Fruit fly (Drosophila melanogaster): Measurements from ENCODE around the gene CG32801.
A peak's percentile ranks its signal among the peaks of the same experiment; 100 is the strongest.

CG32801 gene

dm6 chrX:1951391-1952066, 48.6 kb upstream of the CG32801 start (continued):
- peak; percentile 98 to 99 for TF ChIP-seq salr (GFP tag; optimal IDR thresholded peaks at IDR 0.05)
- peak; percentile 99 for TF ChIP-seq CG7368 (GFP tag; optimal IDR thresholded peaks at IDR 0.05)
- TF ChIP-seq spab (GFP tag; optimal IDR thresholded peaks at IDR 0.05) = peak; percentile 98
- TF ChIP-seq eg (GFP tag; IDR thresholded peaks at IDR 0.05) = peak; percentile 99
- TF ChIP-seq CG10669 (GFP tag; optimal IDR thresholded peaks at IDR 0.05) = peak; percentile 99
- TF ChIP-seq CG4318 (GFP tag; optimal IDR thresholded peaks at IDR 0.05) = peak; percentile 96
- TF ChIP-seq Sox14 (GFP tag; optimal IDR thresholded peaks at IDR 0.05) = peak; percentile 99
- peak; percentile 99 for TF ChIP-seq Smox (GFP tag; optimal IDR thresholded peaks at IDR 0.05)
- TF ChIP-seq achi (GFP tag; optimal IDR thresholded peaks at IDR 0.05) = peak; percentile 99
- peak; percentile 96 to 98 for TF ChIP-seq ss (GFP tag; optimal IDR thresholded peaks at IDR 0.05)
- peak; percentile 99 for TF ChIP-seq Sox102F (GFP tag; optimal IDR thresholded peaks at IDR 0.05)
- TF ChIP-seq pdm3 (GFP tag; optimal IDR thresholded peaks at IDR 0.05) = peak; percentile 99
- TF ChIP-seq Ets21C (GFP tag; optimal IDR thresholded peaks at IDR 0.05) = peak; percentile 98
- peak; percentile 97 for TF ChIP-seq CG6808 (GFP tag; optimal IDR thresholded peaks at IDR 0.05)
- peak; percentile 99 for TF ChIP-seq Met (GFP tag; optimal IDR thresholded peaks at IDR 0.05)
- TF ChIP-seq lz (GFP tag; optimal IDR thresholded peaks at IDR 0.05) = peak; percentile 99
- peak; percentile 99 for TF ChIP-seq OdsH (GFP tag; optimal IDR thresholded peaks at IDR 0.05)
- peak; percentile 98 for TF ChIP-seq vri (GFP tag; optimal IDR thresholded peaks at IDR 0.05)
- peak; percentile 98 for TF ChIP-seq CG15336 (GFP tag; IDR thresholded peaks at IDR 0.05)

DNA sequence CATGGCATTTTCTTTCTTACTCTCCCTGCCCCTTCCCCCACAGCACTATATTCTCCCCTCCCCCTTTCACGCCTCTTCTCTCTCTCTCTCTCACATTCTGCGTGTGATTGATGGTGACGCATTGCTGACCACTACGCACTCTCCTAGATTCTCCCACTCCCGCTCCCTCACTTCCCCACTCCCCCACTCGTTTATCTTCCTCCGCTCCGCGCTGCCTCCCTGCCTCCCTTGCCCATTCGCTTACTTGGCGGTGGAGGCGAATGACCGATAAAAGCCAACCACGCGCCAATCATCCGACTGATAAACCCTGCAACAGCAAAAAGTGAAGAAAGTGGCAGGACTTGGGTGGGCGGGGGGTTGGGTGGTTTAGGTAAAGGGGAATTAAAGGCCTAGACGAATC, 47.3 kb upstream of the CG32801 start:
- TF ChIP-seq Lpt (GFP tag; optimal IDR thresholded peaks at IDR 0.05) (peak; percentile 43), vri (GFP tag; optimal IDR thresholded peaks at IDR 0.05) (peak; percentile 29), svp (GFP tag) (peak; percentile 65), eg (GFP tag; IDR thresholded peaks at IDR 0.05) (no peak), CG16779 (tag; optimal IDR thresholded peaks at IDR 0.05) (no peak), ss (GFP tag; optimal IDR thresholded peaks at IDR 0.05) (peak in 1 of 2 experiments; percentile 33), CG11762 (GFP tag; optimal IDR thresholded peaks at IDR 0.05; ENCODE audit: insufficient read depth) (no peak), CG11902 (GFP tag; optimal IDR thresholded peaks at IDR 0.05) (no peak), CG3919 (GFP tag; optimal IDR thresholded peaks at IDR 0.05) (no peak), OdsH (GFP tag; optimal IDR thresholded peaks at IDR 0.05) (no peak), Eip93F (GFP tag; optimal IDR thresholded peaks at IDR 0.05) (no peak), Met (GFP tag; optimal IDR thresholded peaks at IDR 0.05) (peak; percentile 32), net (GFP tag; optimal IDR thresholded peaks at IDR 0.05) (no peak), spab (GFP tag; optimal IDR thresholded peaks at IDR 0.05) (no peak), CG10631 (GFP tag; optimal IDR thresholded peaks at IDR 0.05) (no peak), CG6854 (GFP tag; optimal IDR thresholded peaks at IDR 0.05) (no peak), Blimp-1 (GFP tag; optimal IDR thresholded peaks at IDR 0.05) (no peak), CG4318 (GFP tag; optimal IDR thresholded peaks at IDR 0.05) (no peak), dsx (GFP tag; optimal IDR thresholded peaks at IDR 0.05; ENCODE audit: poor library complexity, severe bottlenecking) (no peak), CG8632 (GFP tag; optimal IDR thresholded peaks at IDR 0.05) (no peak), CG7368 (GFP tag; optimal IDR thresholded peaks at IDR 0.05) (no peak), lz (GFP tag; optimal IDR thresholded peaks at IDR 0.05) (no peak), esn (GFP tag; optimal IDR thresholded peaks at IDR 0.05) (no peak)

DNA sequence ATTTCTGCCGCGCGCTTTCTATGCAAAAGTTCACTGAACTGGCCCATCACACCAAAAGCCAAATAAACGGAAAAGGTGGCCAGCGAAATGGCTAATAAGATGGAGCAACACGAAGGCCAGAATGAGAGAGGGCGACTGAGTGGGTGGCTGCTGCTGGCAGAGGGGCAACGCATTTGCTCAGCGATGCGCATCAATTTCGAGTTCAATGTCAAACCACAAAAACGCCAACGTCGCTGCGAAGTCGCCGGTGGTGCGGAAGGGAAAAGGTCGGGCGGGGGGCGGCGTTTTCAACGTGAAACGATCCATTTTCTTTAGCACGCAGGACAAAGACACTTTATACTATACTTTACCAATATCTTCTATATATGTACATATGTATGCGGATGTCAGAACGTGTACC, 46.6 kb upstream of the CG32801 start:
- TF ChIP-seq svp (GFP tag) = peak; percentile 75
- no peak for TF ChIP-seq CG6163 (GFP tag; IDR thresholded peaks at IDR 0.05)

DNA sequence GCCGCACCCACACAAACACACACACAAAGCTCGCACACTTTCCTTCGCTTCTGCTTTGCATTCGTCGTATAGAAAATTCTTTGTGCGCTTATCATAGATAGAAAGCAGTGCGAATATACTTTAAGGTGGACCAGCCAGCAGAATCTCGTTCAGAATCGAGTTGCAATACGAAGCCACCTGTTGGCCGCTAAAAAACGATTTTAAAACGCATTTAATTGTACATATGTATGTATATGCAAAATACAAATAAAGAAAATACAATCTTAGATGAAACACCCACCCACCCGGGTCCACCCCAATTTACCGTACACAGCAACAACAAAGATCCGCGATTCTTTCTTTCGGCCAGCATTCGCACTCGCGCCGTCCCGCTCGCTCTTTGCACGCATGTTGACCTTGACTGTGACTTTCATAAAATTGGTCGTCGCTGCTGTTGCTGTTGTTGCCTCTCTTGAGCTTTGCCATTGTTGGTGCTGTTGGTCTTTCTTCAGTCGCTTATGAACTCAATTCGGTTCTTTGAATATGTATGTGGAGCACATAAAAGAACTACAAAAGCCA, 45.6 kb upstream of the CG32801 start:
- TF ChIP-seq Ets21C (GFP tag; optimal IDR thresholded peaks at IDR 0.05) (peak; percentile 79), salr (GFP tag; optimal IDR thresholded peaks at IDR 0.05) (peak; percentile 69 to 89), OdsH (GFP tag; optimal IDR thresholded peaks at IDR 0.05) (peak; percentile 89), fd85E (GFP tag; optimal IDR thresholded peaks at IDR 0.05) (peak; percentile 57), CG1621 (tag; optimal IDR thresholded peaks at IDR 0.05) (peak; percentile 92), CG9139 (GFP tag; optimal IDR thresholded peaks at IDR 0.05) (peak; percentile 62), CG6163 (GFP tag; IDR thresholded peaks at IDR 0.05) (peak; percentile 97), Sox14 (GFP tag; optimal IDR thresholded peaks at IDR 0.05) (peak; percentile 94), CG10669 (GFP tag; optimal IDR thresholded peaks at IDR 0.05) (peak; percentile 88), CG3919 (GFP tag; optimal IDR thresholded peaks at IDR 0.05) (peak; percentile 92), ss (GFP tag; optimal IDR thresholded peaks at IDR 0.05) (peak; percentile 61 to 83), Blimp-1 (GFP tag; optimal IDR thresholded peaks at IDR 0.05) (peak; percentile 74), Ets96B (tag; optimal IDR thresholded peaks at IDR 0.05) (peak; percentile 89), CG6276 (GFP tag; optimal IDR thresholded peaks at IDR 0.05) (peak; percentile 93), CG6808 (GFP tag; optimal IDR thresholded peaks at IDR 0.05) (peak; percentile 85), Gug (GFP tag; IDR thresholded peaks at IDR 0.05) (peak; percentile 93), CG10631 (GFP tag; optimal IDR thresholded peaks at IDR 0.05) (peak; percentile 89), svp (GFP tag) (peak; percentile 88), CG15336 (GFP tag; IDR thresholded peaks at IDR 0.05) (peak; percentile 97), CG8119 (GFP tag; IDR thresholded peaks at IDR 0.05) (peak; percentile 95), acj6 (GFP tag; optimal IDR thresholded peaks at IDR 0.05) (peak; percentile 90)

Data from whole organism, prepupa.